Fruit fly (Drosophila melanogaster): Measurements from ENCODE around the gene parvin.

DNA sequence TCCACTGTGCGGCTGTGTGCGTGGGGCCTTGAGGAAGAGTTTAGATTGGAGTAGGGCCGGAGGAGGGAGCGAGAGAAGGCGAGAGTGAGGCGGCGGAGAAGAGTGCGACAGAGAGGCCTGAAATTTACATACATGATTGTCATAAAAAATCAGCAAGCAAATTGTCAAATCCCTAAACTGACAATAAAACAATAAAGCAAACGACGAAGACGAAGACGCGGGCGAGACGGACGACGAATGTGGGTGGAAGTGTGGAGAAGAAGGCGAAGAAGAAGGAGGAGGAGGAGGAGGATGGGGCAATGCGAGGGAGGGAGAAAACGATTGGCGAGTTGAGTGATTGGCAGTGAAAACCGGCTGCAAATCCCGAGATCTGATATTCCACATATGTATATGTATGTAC is 39.6 kb downstream of the parvin start:
- no peak for TF ChIP-seq ss (GFP tag; optimal IDR thresholded peaks at IDR 0.05)
- no peak for TF ChIP-seq CG6792 (GFP tag; optimal IDR thresholded peaks at IDR 0.05)
- no peak for TF ChIP-seq fd85E (GFP tag; optimal IDR thresholded peaks at IDR 0.05)

All from whole organism, prepupa.